Worm (Caenorhabditis elegans) whole organism, L4 larva: ENCODE results near the gene shc-3.

Experiments
- D1046.2 ChIP-seq: fragments of 200-800 bp; sonication (Bioruptor generic); IDR thresholded peaks from 2 replicates; pipeline ENCODE4 v1.3.6; 2022; ENCODE audit warnings: missing genetic modification characterization, missing compliant biosample characterization
- F44E2.7 ChIP-seq: fragments of 200-800 bp; sonication (Bioruptor generic); IDR thresholded peaks from 2 replicates; pipeline ENCODE4 v2.1.2; 2022; ENCODE audit warnings: missing genetic modification characterization, missing compliant biosample characterization
- F49E8.2 ChIP-seq: sonication (generic microtip); optimal IDR thresholded peaks from 2 replicates; lab custom pipeline; 2016; ENCODE audit warnings: missing compliant biosample characterization, mild to moderate bottlenecking, missing genetic modification characterization, borderline replicate concordance
- Y105C5A.15 ChIP-seq: fragments of 200-800 bp; sonication (Bioruptor generic); IDR thresholded peaks from 2 replicates; pipeline ENCODE4 v1.3.6; 2022; ENCODE audit warnings: missing genetic modification characterization, missing compliant biosample characterization
- Y48G9A.11 ChIP-seq: fragments of 200-800 bp; sonication (Bioruptor generic); IDR thresholded peaks from 2 replicates; pipeline ENCODE4 v1.3.6; 2022; ENCODE audit warnings: missing genetic modification reagents, missing genetic modification characterization, missing compliant biosample characterization
- Y5F2A.4 ChIP-seq: fragments of 200-800 bp; sonication (Bioruptor generic); optimal IDR thresholded peaks from 2 replicates; lab custom pipeline; 2018; ENCODE audit warnings: mild to moderate bottlenecking, missing genetic modification characterization, missing compliant biosample characterization
- Y75B8A.6 ChIP-seq: fragments of 200-800 bp; sonication (Bioruptor generic); IDR thresholded peaks from 2 replicates; pipeline ENCODE4 v1.3.6; 2022; ENCODE audit warnings: missing genetic modification reagents, missing genetic modification characterization, missing compliant biosample characterization
- ZK337.2 ChIP-seq: fragments of 200-800 bp; sonication (Bioruptor generic); IDR thresholded peaks from 2 replicates; pipeline ENCODE4 v1.3.6; 2022; ENCODE audit warnings: missing genetic modification reagents, missing genetic modification characterization, missing compliant biosample characterization
- aha-1 ChIP-seq: fragments of 150-350 bp; peaks from one replicate; lab custom pipeline; 2014; ENCODE audit warnings: missing biosample characterization, missing genetic modification characterization
- arid-1 ChIP-seq: fragments of 200-800 bp; sonication (Bioruptor generic); conservative IDR thresholded peaks from 2 replicates; pipeline ENCODE4 v1.3.6; 2022; ENCODE audit warnings: missing genetic modification reagents, missing genetic modification characterization, missing compliant biosample characterization
- ceh-32 ChIP-seq: sonication (generic microtip); optimal IDR thresholded peaks from 2 replicates; lab custom pipeline; 2016; ENCODE audit warnings: mild to moderate bottlenecking, missing genetic modification characterization, missing compliant biosample characterization; ENCODE audit not compliant: poor library complexity
- ceh-44 ChIP-seq: fragments of 200-800 bp; sonication (Bioruptor generic); IDR thresholded peaks from 2 replicates; pipeline ENCODE4 v1.3.6; 2022; ENCODE audit warnings: missing genetic modification reagents, missing genetic modification characterization, missing compliant biosample characterization
- ceh-82 ChIP-seq: sonication (generic microtip); optimal IDR thresholded peaks from 2 replicates; lab custom pipeline; 2017; ENCODE audit warnings: missing biosample characterization, missing genetic modification characterization
- cey-2 ChIP-seq: sonication (generic microtip); optimal IDR thresholded peaks from 3 replicates; lab custom pipeline; 2017; ENCODE audit warnings: missing genetic modification characterization, mild to moderate bottlenecking, missing compliant biosample characterization, antibody characterized with exemption, borderline replicate concordance; ENCODE audit not compliant: insufficient read depth
- daf-16 ChIP-seq, 3 experiments: sonication (generic microtip); optimal IDR thresholded peaks; 2 replicates each; lab custom pipeline; 2016 to 2017; ENCODE audit warnings: missing genetic modification characterization in 3 of 3, missing genetic modification reagents in 3 of 3, mild to moderate bottlenecking in 2 of 3, missing compliant biosample characterization in 2 of 3, missing biosample characterization in 1 of 3, moderate library complexity in 1 of 3
- dmd-8 ChIP-seq: fragments of 200-800 bp; sonication (Bioruptor generic); IDR thresholded peaks from 2 replicates; pipeline ENCODE4 v1.3.6; 2022; ENCODE audit warnings: missing genetic modification characterization, missing compliant biosample characterization
- dmd-9 ChIP-seq: fragments of 200-800 bp; sonication (Bioruptor generic); IDR thresholded peaks from 2 replicates; pipeline ENCODE4 v1.3.6; 2022; ENCODE audit warnings: missing genetic modification reagents, missing genetic modification characterization, missing compliant biosample characterization
- duxl-1 ChIP-seq: sonication (generic microtip); optimal IDR thresholded peaks from 2 replicates; lab custom pipeline; 2016; ENCODE audit warnings: mild to moderate bottlenecking, missing genetic modification characterization, moderate library complexity, missing compliant biosample characterization; ENCODE audit not compliant: poor library complexity
- dve-1 ChIP-seq: sonication (generic microtip); optimal IDR thresholded peaks from 2 replicates; lab custom pipeline; 2017; ENCODE audit warnings: antibody characterized with exemption, mild to moderate bottlenecking, missing genetic modification characterization, missing compliant biosample characterization; ENCODE audit not compliant: insufficient read depth
- fkh-10 ChIP-seq: fragments of 150-350 bp; optimal IDR thresholded peaks from 2 replicates; lab custom pipeline; 2014; ENCODE audit warnings: missing biosample characterization, missing genetic modification reagents, missing genetic modification characterization
- hmg-1.1 ChIP-seq: fragments of 200-800 bp; sonication (Bioruptor generic); IDR thresholded peaks from 2 replicates; pipeline ENCODE4 v1.3.6; 2022; ENCODE audit warnings: missing genetic modification reagents, missing genetic modification characterization, missing compliant biosample characterization
- lin-1 ChIP-seq: fragments of 200-800 bp; sonication (Bioruptor generic); IDR thresholded peaks from 2 replicates; pipeline ENCODE4 v1.3.6; 2022; ENCODE audit warnings: missing genetic modification reagents, missing genetic modification characterization, missing compliant biosample characterization
- lin-15B ChIP-seq: fragments of 150-350 bp; sonication (generic microtip); optimal IDR thresholded peaks from 3 replicates; lab custom pipeline; 2014; ENCODE audit warnings: missing biosample characterization, missing genetic modification characterization
- lin-38 ChIP-seq: fragments of 200-800 bp; sonication (Bioruptor generic); IDR thresholded peaks from 2 replicates; pipeline ENCODE4 v1.3.6; 2022; ENCODE audit warnings: missing genetic modification reagents, missing genetic modification characterization, missing compliant biosample characterization
- lsy-2 ChIP-seq, 2 experiments: fragments of 150-350 bp in 1 of 2; sonication (generic microtip) in 1 of 2; optimal IDR thresholded peaks; 2 replicates each; lab custom pipeline; 2014 to 2017; ENCODE audit warnings: missing biosample characterization in 2 of 2, missing genetic modification characterization in 2 of 2
- madf-5 ChIP-seq, 2 experiments: fragments of 200-800 bp; sonication (Bioruptor generic); IDR thresholded peaks; 2 replicates each; pipeline ENCODE4 v1.3.6; 2022; ENCODE audit warnings: missing compliant biosample characterization in 2 of 2, missing genetic modification characterization in 2 of 2
- mdl-1 ChIP-seq, 2 experiments: fragments of 150-350 bp in 1 of 2; sonication (generic microtip) in 1 of 2; optimal IDR thresholded peaks; 2 replicates each; lab custom pipeline; 2014 to 2017; ENCODE audit warnings: missing biosample characterization in 2 of 2, missing genetic modification characterization in 2 of 2
- nhr-102 ChIP-seq: sonication (generic microtip); optimal IDR thresholded peaks from 2 replicates; lab custom pipeline; 2016; ENCODE audit warnings: mild to moderate bottlenecking, missing genetic modification characterization, moderate library complexity, missing compliant biosample characterization
- nhr-25 ChIP-seq: sonication (generic microtip); optimal IDR thresholded peaks from 2 replicates; lab custom pipeline; 2017; ENCODE audit warnings: missing genetic modification characterization, mild to moderate bottlenecking, missing compliant biosample characterization, antibody characterized with exemption, moderate library complexity, borderline replicate concordance; ENCODE audit not compliant: insufficient read depth
- nhr-48 ChIP-seq: sonication (generic microtip); optimal IDR thresholded peaks from 2 replicates; lab custom pipeline; 2016; ENCODE audit warnings: mild to moderate bottlenecking, missing genetic modification characterization, missing compliant biosample characterization
- nhr-6 ChIP-seq: fragments of 150-350 bp; optimal IDR thresholded peaks from 2 replicates; lab custom pipeline; 2014; ENCODE audit warnings: missing biosample characterization, missing genetic modification characterization
- pha-4 ChIP-seq, 2 experiments: fragments of 150-350 bp in 1 of 2; fragments of 200-800 bp in 1 of 2; sonication (Bioruptor generic) in 1 of 2; IDR thresholded peaks in 1 of 2; optimal IDR thresholded peaks in 1 of 2; 2 replicates each; pipeline versions ENCODE4 v1.3.6 to Lab custom; 2014 to 2022; ENCODE audit warnings: missing genetic modification characterization in 2 of 2, missing genetic modification reagents in 2 of 2, missing biosample characterization in 1 of 2, missing compliant biosample characterization in 1 of 2
- rbr-2 ChIP-seq: sonication (generic microtip); optimal IDR thresholded peaks from 2 replicates; lab custom pipeline; 2016; ENCODE audit warnings: missing genotype, missing genetic modification characterization, missing compliant biosample characterization
- snpc-1.2 ChIP-seq: fragments of 200-800 bp; sonication (Bioruptor generic); IDR thresholded peaks from 2 replicates; pipeline ENCODE4 v1.3.6; 2022; ENCODE audit warnings: missing genetic modification reagents, missing genetic modification characterization, missing compliant biosample characterization
- tra-1 ChIP-seq: fragments of 200-800 bp; sonication (Bioruptor generic); IDR thresholded peaks from 2 replicates; pipeline ENCODE4 v1.3.6; 2022; ENCODE audit warnings: missing genetic modification reagents, missing genetic modification characterization, missing compliant biosample characterization
- vab-7 ChIP-seq: fragments of 200-800 bp; sonication (Bioruptor generic); IDR thresholded peaks from 2 replicates; pipeline ENCODE4 v1.3.6; 2022; ENCODE audit warnings: missing genetic modification reagents, missing genetic modification characterization, missing compliant biosample characterization
- zip-11 ChIP-seq: fragments of 200-800 bp; sonication (Bioruptor generic); IDR thresholded peaks from 2 replicates; pipeline ENCODE4 v1.3.6; 2022; ENCODE audit warnings: missing genetic modification characterization, missing compliant biosample characterization
- ztf-11 ChIP-seq: fragments of 150-350 bp; optimal IDR thresholded peaks from 2 replicates; lab custom pipeline; 2014; ENCODE audit warnings: missing biosample characterization, missing genetic modification characterization
- ztf-7 ChIP-seq: fragments of 150-350 bp; optimal IDR thresholded peaks from 2 replicates; lab custom pipeline; 2014; ENCODE audit warnings: missing biosample characterization, missing genetic modification characterization

shc-3 gene

ce11 chrX:13726874-13727343 lies 9.6 kb downstream of the shc-3 start, which contains the start of gene pix-1 (continued):
- TF ChIP-seq ztf-7 (tag; lab: Kevin White, UChicago), result peak; percentile 15
- no peak for TF ChIP-seq lin-15B (tag; lab: Kevin White, UChicago)
- TF ChIP-seq dve-1 (tag; lab: Kevin White, UChicago), result peak; percentile 68
- no peak for TF ChIP-seq zip-11 (GFP tag; lab: Robert Waterston, UW)
- TF ChIP-seq rbr-2 (tag; lab: Kevin White, UChicago), result peak; percentile 66
- TF ChIP-seq nhr-48 (tag; lab: Kevin White, UChicago), result peak; percentile 6
- TF ChIP-seq duxl-1 (tag; lab: Kevin White, UChicago), result no peak
- no peak for TF ChIP-seq Y75B8A.6
- TF ChIP-seq nhr-102 (tag; lab: Kevin White, UChicago), result no peak
- TF ChIP-seq hmg-1.1 (GFP tag; lab: Robert Waterston, UW), result peak; percentile 57; the same call in 1 of the 2 replicates
- no peak for TF ChIP-seq ZK337.2 (GFP tag; lab: Robert Waterston, UW)
- TF ChIP-seq, all 104 proteins: peak for 23

ce11 chrX:13728991-13729390 lies 11.7 kb downstream of the shc-3 start:
- no peak for TF ChIP-seq F49E8.2
- no peak for TF ChIP-seq nhr-25 (tag; lab: Kevin White, UChicago)
- TF ChIP-seq aha-1, result peak; percentile 90
- TF ChIP-seq, all 104 proteins: peak for 1

ce11 chrX:13729724-13730123 lies 12.4 kb downstream of the shc-3 start:
- TF ChIP-seq Y5F2A.4 (GFP tag; lab: Kevin White, UChicago) (no peak), F44E2.7 (GFP tag; lab: Robert Waterston, UW) (peak; percentile 57; the same call in 1 of the 2 replicates), lin-1 (peak; percentile 42; the same call in 1 of the 2 replicates), dmd-8 (GFP tag; lab: Robert Waterston, UW) (peak; percentile 67; the same call in 1 of the 2 replicates), nhr-6 (tag; lab: Kevin White, UChicago) (no peak), snpc-1.2 (GFP tag; lab: Robert Waterston, UW) (peak; percentile 73), pha-4 (GFP tag; IDR thresholded peaks at IDR 0.05; lab: Robert Waterston, UW) (peak; percentile 79; the same call in 1 of the 2 replicates), pha-4 (tag; optimal IDR thresholded peaks at IDR 0.05; lab: Kevin White, UChicago) (no peak), ceh-44 (0 out of 2 replicates have a peak, but pooled peaks have one; percentile 20), hmg-1.1 (GFP tag; lab: Robert Waterston, UW) (no peak), daf-16 (GFP tag; optimal IDR thresholded peaks at IDR 0.05; lab: Kevin White, UChicago) (no peak), daf-16 (tag; optimal IDR thresholded peaks at IDR 0.05; lab: Kevin White, UChicago) (peak; percentile 33), arid-1 (GFP tag; lab: Robert Waterston, UW) (peak; percentile 67), madf-5 (GFP tag; IDR thresholded peaks at IDR 0.05; lab: Robert Waterston, UW) (0 out of 4 replicates have a peak, but pooled peaks of 1 of the 2 experiments have one; percentile 52), zip-11 (GFP tag; lab: Robert Waterston, UW) (no peak), ceh-32 (no peak), mdl-1 (tag; optimal IDR thresholded peaks at IDR 0.05; lab: Kevin White, UChicago) (no peak), ceh-82 (tag; lab: Kevin White, UChicago) (no peak), vab-7 (GFP tag; lab: Robert Waterston, UW) (peak; percentile 72), cey-2 (tag; lab: Kevin White, UChicago) (no peak), D1046.2 (peak; percentile 15; the same call in 1 of the 2 replicates), fkh-10 (no peak), aha-1 (peak; percentile 24), ztf-11 (tag; lab: Kevin White, UChicago) (no peak), lin-38 (GFP tag; lab: Robert Waterston, UW) (peak; percentile 50), Y48G9A.11 (GFP tag; lab: Robert Waterston, UW) (peak; percentile 16; the same call in 1 of the 2 replicates), lsy-2 (tag; optimal IDR thresholded peaks at IDR 0.05; lab: Kevin White, UChicago) (no peak), Y105C5A.15 (GFP tag; lab: Robert Waterston, UW) (0 out of 2 replicates have a peak, but pooled peaks have one; percentile 24), dmd-9 (GFP tag; lab: Robert Waterston, UW) (0 out of 2 replicates have a peak, but pooled peaks have one; percentile 5), tra-1 (peak; percentile 17; the same call in 1 of the 2 replicates)
